Fruit fly (Drosophila melanogaster): ENCODE data around the gene if.

DNA sequence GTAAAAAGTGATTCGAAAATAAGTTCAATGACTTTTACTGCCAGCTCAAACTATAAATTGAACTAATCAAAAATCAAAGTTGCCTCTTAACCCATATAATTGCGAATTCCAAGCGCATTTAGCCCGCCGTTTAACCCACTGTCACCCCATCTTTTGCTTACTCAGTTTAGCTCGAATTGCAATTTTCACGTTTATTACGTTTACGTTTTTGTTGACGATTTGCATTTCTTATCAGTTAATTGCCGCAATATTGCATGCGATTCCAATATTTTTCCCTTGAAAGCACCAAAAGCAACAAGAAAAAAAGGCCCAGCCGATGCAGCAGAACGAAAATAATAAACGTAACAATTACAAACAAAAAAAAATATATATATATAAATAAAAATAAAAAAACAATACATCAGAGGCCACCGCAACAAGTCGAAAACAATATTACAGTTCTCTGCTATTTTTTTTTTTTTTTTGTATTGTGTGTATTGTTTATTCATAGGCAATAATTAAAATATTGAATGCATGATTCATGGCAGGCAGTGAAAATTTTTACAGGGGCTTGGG, 65.0 kb downstream of the if start:
- TF ChIP-seq CG8478 (optimal IDR thresholded peaks at IDR 0.05) = no peak
- no peak for TF ChIP-seq CTCF (optimal IDR thresholded peaks at IDR 0.05)

All from S2 (cell line).